Worm (Caenorhabditis elegans): ENCODE results near the gene idi-1.

ce11 chrIII:8047412-8047811 lies 44.1 kb upstream of the idi-1 start, which contains the start of gene K12H4.2:
- TF ChIP-seq B0310.2 (tag; optimal IDR thresholded peaks at IDR 0.05) (no peak), scrt-1 (GFP tag; IDR thresholded peaks at IDR 0.05) (no peak), ama-1 (optimal IDR thresholded peaks at IDR 0.05) (no peak), tbx-11 (GFP tag; IDR thresholded peaks at IDR 0.05) (no peak), sea-1 (GFP tag; conservative IDR thresholded peaks at IDR 0.05) (no peak), tbx-37 (GFP tag; conservative IDR thresholded peaks at IDR 0.05) (no peak)
